Fruit fly (Drosophila melanogaster) whole organism, embryonic: Measurements from ENCODE around the gene odd.
A peak's percentile ranks its signal among the peaks of the same experiment; 100 is the strongest.

Experiments used
- Adf1 ChIP-seq: fragments of 200-800 bp; sonication (Bioruptor generic); IDR thresholded peaks from 2 replicates; pipeline ENCODE4 v1.3.6; 2022; ENCODE audit warnings: missing biosample characterization, missing genetic modification characterization
- Blimp-1 ChIP-seq: fragments of 200-800 bp; sonication (Bioruptor generic); optimal IDR thresholded peaks from 3 replicates; lab custom pipeline; 2018; ENCODE audit warnings: missing biosample characterization, missing genetic modification characterization, mild to moderate bottlenecking, moderate library complexity, missing genetic modification reagents
- Bteb2 ChIP-seq: fragments of 200-800 bp; sonication (Bioruptor generic); optimal IDR thresholded peaks from 2 replicates; lab custom pipeline; 2016; ENCODE audit warnings: missing biosample characterization, missing genetic modification characterization
- CG12391 ChIP-seq: fragments of 200-800 bp; sonication (Bioruptor generic); optimal IDR thresholded peaks from 3 replicates; lab custom pipeline; 2018; ENCODE audit warnings: missing biosample characterization, mild to moderate bottlenecking, missing genetic modification characterization, moderate library complexity
- CG12769 ChIP-seq: fragments of 200-800 bp; sonication (Bioruptor generic); optimal IDR thresholded peaks from 2 replicates; lab custom pipeline; 2019; ENCODE audit warnings: missing biosample characterization, mild to moderate bottlenecking, missing genetic modification characterization, moderate library complexity
- CG13894 ChIP-seq: fragments of 200-800 bp; sonication (Bioruptor generic); optimal IDR thresholded peaks from 3 replicates; lab custom pipeline; 2018; ENCODE audit warnings: missing biosample characterization, mild to moderate bottlenecking, missing genetic modification characterization, moderate library complexity
- CG14667 ChIP-seq: fragments of 200-800 bp; sonication (Bioruptor generic); IDR thresholded peaks from 2 replicates; pipeline ENCODE4 v1.3.6; 2022; ENCODE audit warnings: missing biosample characterization, missing genetic modification characterization
- CG2199 ChIP-seq: fragments of 200-800 bp; sonication (Bioruptor generic); IDR thresholded peaks from 3 replicates; pipeline ENCODE4 v1.3.6; 2022; ENCODE audit warnings: missing biosample characterization, missing genetic modification characterization
- CG2678 ChIP-seq: fragments of 200-800 bp; sonication (Bioruptor generic); optimal IDR thresholded peaks from 3 replicates; lab custom pipeline; 2019; ENCODE audit warnings: missing biosample characterization, mild to moderate bottlenecking, missing genetic modification characterization, moderate library complexity
- CG31365 ChIP-seq: fragments of 200-800 bp; sonication (Bioruptor generic); optimal IDR thresholded peaks from 2 replicates; lab custom pipeline; 2018; ENCODE audit warnings: missing biosample characterization, mild to moderate bottlenecking, missing genetic modification characterization
- CG3995 ChIP-seq: fragments of 200-800 bp; sonication (Bioruptor generic); optimal IDR thresholded peaks from 3 replicates; lab custom pipeline; 2016; ENCODE audit warnings: missing biosample characterization, missing genetic modification characterization
- CG4360 ChIP-seq: fragments of 200-800 bp; sonication (Bioruptor generic); IDR thresholded peaks from 2 replicates; pipeline ENCODE4 v1.3.6; 2022; ENCODE audit warnings: missing biosample characterization, missing genetic modification characterization
- CG6175 ChIP-seq: fragments of 200-800 bp; sonication (Bioruptor generic); IDR thresholded peaks from 3 replicates; pipeline ENCODE4 v1.3.6; 2022; ENCODE audit warnings: missing biosample characterization, missing genetic modification characterization
- CG7928 ChIP-seq: fragments of 200-800 bp; sonication (Bioruptor generic); optimal IDR thresholded peaks from 2 replicates; lab custom pipeline; 2017; ENCODE audit warnings: missing biosample characterization, mild to moderate bottlenecking, missing genetic modification characterization
- CHES-1-like ChIP-seq: fragments of 200-800 bp; sonication (Bioruptor generic); optimal IDR thresholded peaks from 2 replicates; lab custom pipeline; 2016; ENCODE audit warnings: missing biosample characterization, missing genetic modification characterization
- Dek ChIP-seq: fragments of 200-800 bp; sonication (Bioruptor generic); optimal IDR thresholded peaks from 3 replicates; lab custom pipeline; 2019; ENCODE audit warnings: missing biosample characterization, mild to moderate bottlenecking, missing genetic modification characterization, moderate library complexity
- Dfd ChIP-seq, 2 experiments: fragments of >200 bp; optimal IDR thresholded peaks; 2 replicates each; lab custom pipeline; 2017; ENCODE audit warnings: missing biosample characterization in 2 of 2, missing genetic modification characterization in 2 of 2
- Hr78 ChIP-seq, 2 experiments: fragments of 200-800 bp in 1 of 2; fragments of >200 bp in 1 of 2; sonication (Bioruptor generic) in 1 of 2; optimal IDR thresholded peaks; 2 replicates each; lab custom pipeline; 2017 to 2019; ENCODE audit warnings: missing biosample characterization in 2 of 2, missing genetic modification characterization in 2 of 2, mild to moderate bottlenecking in 1 of 2, moderate library complexity in 1 of 2
- Jarid2 ChIP-seq: fragments of 200-800 bp; sonication (Bioruptor generic); optimal IDR thresholded peaks from 3 replicates; lab custom pipeline; 2017; ENCODE audit warnings: mild to moderate bottlenecking, missing biosample characterization, missing genetic modification reagents, missing genetic modification characterization
- Med ChIP-seq: fragments of 200-800 bp; sonication (Bioruptor generic); peaks from one replicate; lab custom pipeline; 2016; ENCODE audit warnings: missing biosample characterization, missing genetic modification characterization, mild to moderate bottlenecking, inconsistent platforms, moderate library complexity
- Nf-YC ChIP-seq: fragments of 200-800 bp; optimal IDR thresholded peaks from 3 replicates; lab custom pipeline; 2019; ENCODE audit warnings: missing biosample characterization, mild to moderate bottlenecking, missing genetic modification characterization, moderate library complexity
- PHDP ChIP-seq: fragments of 200-800 bp; sonication (Bioruptor generic); optimal IDR thresholded peaks from 3 replicates; lab custom pipeline; 2018; ENCODE audit warnings: missing biosample characterization, mild to moderate bottlenecking, missing genetic modification characterization, moderate library complexity
- Pdp1 ChIP-seq, 2 experiments: fragments of 200-800 bp; sonication (Bioruptor generic); optimal IDR thresholded peaks; 3 replicates each; lab custom pipeline; 2016; ENCODE audit warnings: missing biosample characterization in 2 of 2, missing genetic modification characterization in 2 of 2, mild to moderate bottlenecking in 1 of 2, moderate library complexity in 1 of 2
- Sox102F ChIP-seq: fragments of 200-800 bp; sonication (Bioruptor generic); optimal IDR thresholded peaks from 2 replicates; lab custom pipeline; 2018; ENCODE audit warnings: missing biosample characterization, mild to moderate bottlenecking, missing genetic modification characterization, moderate library complexity
- Xbp1 ChIP-seq: fragments of 200-800 bp; sonication (Bioruptor generic); optimal IDR thresholded peaks from 3 replicates; lab custom pipeline; 2016; ENCODE audit warnings: missing biosample characterization, mild to moderate bottlenecking, missing genetic modification characterization
- ap ChIP-seq: fragments of 200-800 bp; sonication (Bioruptor generic); IDR thresholded peaks from 2 replicates; pipeline ENCODE4 v1.3.6; 2022; ENCODE audit warnings: missing biosample characterization, missing genetic modification characterization
- caup ChIP-seq: fragments of 200-800 bp; sonication (Bioruptor generic); optimal IDR thresholded peaks from 3 replicates; lab custom pipeline; 2017; ENCODE audit warnings: missing biosample characterization, mild to moderate bottlenecking, missing genetic modification characterization, moderate library complexity; ENCODE audit not compliant: severe bottlenecking
- dpn ChIP-seq, 2 experiments: fragments of 200-800 bp; sonication (Bioruptor generic); optimal IDR thresholded peaks; 3 replicates each; lab custom pipeline; 2016; ENCODE audit warnings: missing biosample characterization in 2 of 2, missing genetic modification characterization in 2 of 2
- en ChIP-seq: fragments of 200-800 bp; sonication (Bioruptor generic); optimal IDR thresholded peaks from 2 replicates; lab custom pipeline; 2016; ENCODE audit warnings: missing biosample characterization, missing genetic modification characterization
- fd96Cb ChIP-seq: fragments of 200-800 bp; sonication (Bioruptor generic); optimal IDR thresholded peaks from 2 replicates; lab custom pipeline; 2018; ENCODE audit warnings: missing biosample characterization, mild to moderate bottlenecking, missing genetic modification characterization, moderate library complexity
- gsb ChIP-seq: fragments of 200-800 bp; sonication (Bioruptor generic); IDR thresholded peaks from 2 replicates; pipeline ENCODE4 v1.3.6; 2022; ENCODE audit warnings: missing biosample characterization, missing genetic modification characterization
- hkb ChIP-seq, 2 experiments: fragments of 200-800 bp in 1 of 2; fragments of >200 bp in 1 of 2; sonication (Bioruptor generic) in 1 of 2; IDR thresholded peaks in 1 of 2; optimal IDR thresholded peaks in 1 of 2; 2 replicates each; pipeline versions ENCODE4 v1.3.6 to Lab custom; 2017 to 2022; ENCODE audit warnings: missing biosample characterization in 1 of 2, missing genetic modification characterization in 1 of 2
- pita ChIP-seq: fragments of 200-800 bp; sonication (Bioruptor generic); optimal IDR thresholded peaks from 2 replicates; lab custom pipeline; 2017; ENCODE audit warnings: missing biosample characterization, mild to moderate bottlenecking, missing genetic modification characterization
- pros ChIP-seq: fragments of 200-800 bp; sonication (Bioruptor generic); optimal IDR thresholded peaks from 3 replicates; lab custom pipeline; 2019; ENCODE audit warnings: missing biosample characterization, mild to moderate bottlenecking, missing genetic modification characterization, moderate library complexity
- pum ChIP-seq: fragments of 200-800 bp; sonication (Bioruptor generic); optimal IDR thresholded peaks from 2 replicates; lab custom pipeline; 2016; ENCODE audit warnings: missing biosample characterization, missing genetic modification characterization
- slp2 ChIP-seq: fragments of 200-800 bp; sonication (Bioruptor generic); optimal IDR thresholded peaks from 2 replicates; lab custom pipeline; 2016; ENCODE audit warnings: missing biosample characterization, missing genetic modification characterization
- twi ChIP-seq: fragments of 200-800 bp; optimal IDR thresholded peaks from 2 replicates; lab custom pipeline; 2019; ENCODE audit warnings: missing biosample characterization, mild to moderate bottlenecking, missing genetic modification characterization, moderate library complexity
- yki ChIP-seq: fragments of >200 bp; optimal IDR thresholded peaks from 3 replicates; lab custom pipeline; 2018
- zf30C ChIP-seq: fragments of 200-800 bp; sonication (Bioruptor generic); optimal IDR thresholded peaks from 3 replicates; lab custom pipeline; 2018; ENCODE audit warnings: missing biosample characterization, mild to moderate bottlenecking, missing genetic modification characterization

Gene odd

DNA sequence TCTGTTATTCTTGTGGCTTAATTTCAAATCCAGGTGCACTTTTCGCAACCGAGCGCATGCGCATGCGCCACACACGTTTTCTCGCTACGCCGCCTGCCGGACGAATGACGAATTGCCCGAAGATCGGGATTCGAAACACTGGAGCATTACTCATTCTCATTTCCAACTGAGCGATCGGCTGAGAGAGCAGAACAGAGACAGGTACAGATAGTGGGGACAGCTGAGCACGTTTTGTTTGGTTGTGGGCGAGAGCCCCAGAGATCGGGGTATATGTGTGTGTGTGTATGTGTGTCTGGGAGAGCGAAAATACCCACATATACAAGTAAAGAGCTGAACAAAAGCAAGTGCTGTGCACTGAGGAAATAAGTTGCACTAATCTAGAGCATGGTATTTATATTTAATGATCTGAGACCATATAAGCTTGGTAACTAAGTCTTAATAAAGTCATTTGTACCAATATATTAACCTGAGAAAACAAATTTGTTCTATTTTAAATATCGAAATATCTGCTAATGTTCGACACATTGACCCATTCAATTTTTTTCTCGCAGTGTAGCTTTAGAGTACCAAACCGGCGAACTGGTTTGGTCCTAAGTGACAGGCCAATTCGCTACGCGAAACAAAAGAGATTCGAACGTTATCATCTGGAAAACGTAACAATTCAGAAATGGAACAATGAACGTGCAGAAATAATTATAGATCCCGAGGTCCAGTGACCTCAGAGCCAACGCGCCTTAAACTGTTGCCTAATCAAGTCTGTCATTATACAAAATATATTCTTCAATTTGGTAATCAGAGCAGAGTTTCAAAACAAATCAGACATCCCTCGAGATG is 25.7 kb upstream of the odd start (continued):
- TF ChIP-seq gsb, result peak; percentile 97
- peak; percentile 91 for TF ChIP-seq Nf-YC (tag; lab: Kevin White, UChicago)
- peak; percentile 90 for TF ChIP-seq slp2 (GFP tag; lab: Kevin White, UChicago)
- TF ChIP-seq CG7928 (GFP tag; lab: Kevin White, UChicago), result peak; percentile 80
- peak; percentile 96 for TF ChIP-seq en (GFP tag; lab: Kevin White, UChicago)
- peak; percentile 91 for TF ChIP-seq Sox102F (GFP tag; lab: Kevin White, UChicago)
- TF ChIP-seq dpn (GFP tag; optimal IDR thresholded peaks at IDR 0.05; lab: Kevin White, UChicago), result peak; percentile 93 to 95
- peak; percentile 94 for TF ChIP-seq PHDP (tag; lab: Kevin White, UChicago)
- peak; percentile 98 for TF ChIP-seq CG2199 (GFP tag; lab: Robert Waterston, UW)
- peak; percentile 79 for TF ChIP-seq Adf1 (GFP tag; lab: Robert Waterston, UW)
- no peak for TF ChIP-seq pita (GFP tag; lab: Kevin White, UChicago)
- peak; percentile 99 for TF ChIP-seq CG2678 (tag; lab: Kevin White, UChicago)
- TF ChIP-seq Bteb2 (GFP tag; lab: Kevin White, UChicago), result peak; percentile 89
- no peak for TF ChIP-seq yki (lab: Kevin White, UChicago)
- peak; percentile 97 for TF ChIP-seq fd96Cb (tag; lab: Kevin White, UChicago)
- TF ChIP-seq zf30C, result peak; percentile 99
- peak; percentile 92 for TF ChIP-seq CHES-1-like
- TF ChIP-seq CG3995 (GFP tag; lab: Kevin White, UChicago), result peak; percentile 83
- no peak for TF ChIP-seq hkb (optimal IDR thresholded peaks at IDR 0.05; lab: Kevin White, UChicago)
- peak; percentile 96 for TF ChIP-seq hkb (GFP tag; IDR thresholded peaks at IDR 0.05; lab: Robert Waterston, UW)
- no peak for TF ChIP-seq Dfd (GFP tag; optimal IDR thresholded peaks at IDR 0.05; lab: Kevin White, UChicago)
- peak; percentile 90 for TF ChIP-seq Jarid2 (GFP tag; lab: Kevin White, UChicago)
- TF ChIP-seq CG12391 (tag; lab: Kevin White, UChicago), result peak; percentile 95
- peak; percentile 89 for TF ChIP-seq Dek (tag; lab: Kevin White, UChicago)
- TF ChIP-seq Xbp1, result peak; percentile 93

DNA sequence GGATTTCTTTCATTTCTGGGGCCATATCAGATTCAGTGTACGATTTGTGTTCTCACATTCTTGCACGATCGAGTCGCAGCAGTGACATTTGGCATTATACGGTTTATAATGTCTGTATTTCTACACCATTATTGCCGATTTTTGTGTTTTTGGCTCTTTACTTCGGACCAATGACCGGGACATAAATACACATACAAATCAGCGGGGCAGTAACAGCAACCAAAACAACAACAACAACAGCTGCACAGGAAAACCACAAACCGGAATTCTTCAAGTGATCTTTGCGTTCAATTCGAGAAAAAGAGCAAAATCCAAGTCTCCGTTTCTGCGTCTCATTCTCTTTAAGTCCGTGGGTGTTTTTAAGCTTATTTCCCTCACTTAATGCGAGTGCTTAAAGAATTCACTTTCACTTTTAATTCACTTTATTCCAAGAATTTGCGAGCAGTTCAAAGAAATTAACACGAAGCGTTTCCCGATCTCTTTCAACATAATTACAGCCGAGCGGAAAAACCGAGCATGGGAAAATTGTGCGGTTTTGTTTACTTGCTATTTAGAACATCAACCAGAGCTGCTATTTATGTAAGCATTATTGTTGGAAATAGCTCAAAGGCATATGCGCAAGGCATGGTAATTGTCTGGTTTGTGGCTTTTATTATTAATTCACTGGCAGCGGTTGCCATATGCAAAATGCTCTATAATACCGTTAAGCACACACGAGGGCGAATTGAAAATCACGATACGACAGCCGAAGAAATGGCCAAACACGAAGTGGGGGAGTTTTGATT is 24.9 kb upstream of the odd start:
- peak; percentile 84 for TF ChIP-seq twi (tag; lab: Kevin White, UChicago)
- TF ChIP-seq Pdp1 (GFP tag; optimal IDR thresholded peaks at IDR 0.05; lab: Kevin White, UChicago), result peak in 1 of 2 experiments; percentile 68
- peak; percentile 53 for TF ChIP-seq CG4360 (GFP tag; lab: Robert Waterston, UW)
- TF ChIP-seq Blimp-1 (GFP tag; lab: Kevin White, UChicago), result peak; percentile 54
- TF ChIP-seq caup, result no peak
- TF ChIP-seq CHES-1-like, result no peak
- TF ChIP-seq, all 482 proteins: peak for 4

DNA sequence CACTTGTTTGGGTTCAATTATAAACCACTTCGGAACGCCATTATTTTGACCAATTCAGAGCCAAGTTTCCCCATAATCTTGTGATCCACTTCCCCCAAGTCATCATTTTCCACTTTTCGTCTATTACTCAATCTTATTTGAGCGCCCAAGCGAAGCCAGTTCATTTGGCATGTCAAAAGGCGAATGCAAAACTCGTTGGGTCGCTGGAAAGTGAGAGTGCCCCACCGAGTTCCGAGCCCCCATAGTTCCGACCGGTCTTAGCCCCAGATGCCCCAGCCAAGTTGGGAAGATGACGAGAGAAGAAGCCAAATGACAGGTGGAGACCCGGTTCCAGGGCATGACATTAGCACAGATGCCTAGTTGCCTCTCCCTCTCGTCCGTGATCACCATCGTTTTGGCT is 24.2 kb upstream of the odd start:
- TF ChIP-seq CG13894 (tag; lab: Kevin White, UChicago) (peak; percentile 15), ap (GFP tag; lab: Robert Waterston, UW) (no peak), Hr78 (GFP tag; optimal IDR thresholded peaks at IDR 0.05; lab: Kevin White, UChicago) (peak in 1 of 2 experiments; percentile 24), Blimp-1 (GFP tag; lab: Kevin White, UChicago) (peak; percentile 95), pros (peak; percentile 56), CG31365 (tag; lab: Kevin White, UChicago) (no peak), CG12769 (tag; lab: Kevin White, UChicago) (peak; percentile 36), CG6175 (0 out of 3 replicates have a peak, but pooled peaks have one; percentile 30), CG14667 (GFP tag; lab: Robert Waterston, UW) (no peak), pum (GFP tag; lab: Kevin White, UChicago) (no peak), Med (GFP tag; lab: Kevin White, UChicago) (peak; percentile 66)
